Fruit fly (Drosophila melanogaster): ENCODE data around the gene mRpL14.

Gene mRpL14

DNA sequence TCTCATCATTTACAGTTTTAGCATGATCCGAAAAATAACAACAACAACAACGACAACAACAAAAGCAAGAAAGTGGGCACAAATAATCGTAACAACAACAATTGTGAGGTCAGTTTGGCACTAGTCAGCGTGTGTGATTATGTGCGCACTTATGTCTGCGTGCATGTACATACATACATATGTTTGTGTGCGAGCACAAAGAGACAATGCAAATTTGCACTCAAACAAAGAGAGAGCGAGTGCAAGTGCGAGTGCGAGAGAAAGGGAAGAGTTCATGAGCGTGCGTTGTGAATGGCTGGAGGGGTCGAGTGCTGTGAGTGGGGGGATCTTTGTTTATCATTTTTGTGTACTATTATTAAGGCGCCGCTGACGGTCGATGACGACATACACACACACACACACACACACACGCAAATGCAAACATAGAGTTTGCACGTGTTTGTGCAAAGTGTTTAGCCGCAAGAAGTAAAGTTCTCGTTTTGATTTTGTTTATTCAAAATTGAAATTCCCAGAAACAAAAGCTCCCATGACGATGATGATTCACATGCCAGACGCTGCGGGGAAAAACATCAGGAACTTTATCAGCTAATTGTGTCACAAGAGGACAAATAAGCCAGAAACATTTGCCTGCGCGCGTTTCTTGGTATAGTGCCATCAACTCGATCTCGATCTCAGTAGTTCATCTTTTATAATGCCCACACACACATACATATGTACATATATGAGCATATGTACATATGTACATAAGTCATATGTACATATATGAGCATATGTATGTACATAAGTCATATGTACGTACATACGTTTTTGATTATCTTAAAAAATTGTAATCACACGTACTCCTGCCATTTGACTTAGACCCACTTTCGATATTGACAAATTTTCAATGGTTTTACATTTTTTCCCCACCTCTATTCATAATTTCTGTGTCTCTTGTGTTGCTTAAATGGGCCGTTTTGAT lies 49.7 kb downstream of the mRpL14 start (continued):
- TF ChIP-seq Sox15 (GFP tag; optimal IDR thresholded peaks at IDR 0.05) (no peak), CG3919 (GFP tag; optimal IDR thresholded peaks at IDR 0.05) (peak; percentile 56), vri (GFP tag; optimal IDR thresholded peaks at IDR 0.05) (peak; percentile 57), Hr39 (GFP tag; optimal IDR thresholded peaks at IDR 0.05) (peak; percentile 69), CG1621 (tag; optimal IDR thresholded peaks at IDR 0.05) (peak; percentile 28), CG8632 (GFP tag; optimal IDR thresholded peaks at IDR 0.05) (peak; percentile 19), Sox14 (GFP tag; optimal IDR thresholded peaks at IDR 0.05) (peak; percentile 89), CG11902 (GFP tag; optimal IDR thresholded peaks at IDR 0.05) (peak; percentile 24), Eip75B (GFP tag; optimal IDR thresholded peaks at IDR 0.05) (peak; percentile 78), CG11762 (GFP tag; optimal IDR thresholded peaks at IDR 0.05; ENCODE audit: insufficient read depth) (no peak), Eip93F (GFP tag; optimal IDR thresholded peaks at IDR 0.05) (no peak)
